Worm (Caenorhabditis elegans) whole organism, late embryonic: ENCODE measurements around the gene lgmn-1.

Source experiments
- F13H6.1 ChIP-seq: sonication (generic microtip); optimal IDR thresholded peaks from 2 replicates; lab custom pipeline; 2016; ENCODE audit warnings: missing genetic modification characterization, missing compliant biosample characterization
- K02D7.2 ChIP-seq: sonication (generic microtip); optimal IDR thresholded peaks from 2 replicates; lab custom pipeline; 2017; ENCODE audit warnings: mild to moderate bottlenecking, missing genetic modification characterization, missing compliant biosample characterization
- K09A11.1 ChIP-seq: sonication (generic microtip); optimal IDR thresholded peaks from 2 replicates; lab custom pipeline; 2017; ENCODE audit warnings: antibody characterized with exemption, mild to moderate bottlenecking, missing genetic modification characterization, missing compliant biosample characterization; ENCODE audit not compliant: insufficient read depth
- Y22D7AL.16 ChIP-seq: sonication (generic microtip); optimal IDR thresholded peaks from 2 replicates; lab custom pipeline; 2016; ENCODE audit warnings: missing genetic modification characterization, missing compliant biosample characterization
- ahr-1 ChIP-seq: sonication (generic microtip); optimal IDR thresholded peaks from 2 replicates; lab custom pipeline; 2016; ENCODE audit warnings: missing genetic modification characterization, missing compliant biosample characterization
- ama-1 ChIP-seq: fragments of 150-350 bp; optimal IDR thresholded peaks from 2 replicates; lab custom pipeline; 2014
- ceh-18 ChIP-seq: sonication (generic microtip); optimal IDR thresholded peaks from 2 replicates; lab custom pipeline; 2016; ENCODE audit warnings: missing genetic modification characterization, missing compliant biosample characterization
- ceh-19 ChIP-seq: fragments of 200-800 bp; sonication (Bioruptor generic); optimal IDR thresholded peaks from 2 replicates; lab custom pipeline; 2018; ENCODE audit warnings: mild to moderate bottlenecking, missing genetic modification characterization, missing compliant biosample characterization
- ceh-2 ChIP-seq: sonication (generic microtip); optimal IDR thresholded peaks from 2 replicates; lab custom pipeline; 2016; ENCODE audit warnings: missing genotype, missing genetic modification characterization, missing compliant biosample characterization
- ceh-24 ChIP-seq: sonication (generic microtip); optimal IDR thresholded peaks from 2 replicates; lab custom pipeline; 2016; ENCODE audit warnings: mild to moderate bottlenecking, missing genetic modification characterization, missing compliant biosample characterization
- ceh-30 ChIP-seq: fragments of 150-350 bp; optimal IDR thresholded peaks from 2 replicates; lab custom pipeline; 2014; ENCODE audit warnings: missing biosample characterization, missing genetic modification characterization
- ceh-45 ChIP-seq: fragments of 200-800 bp; sonication (Bioruptor generic); IDR thresholded peaks from 2 replicates; pipeline ENCODE4 v1.3.6; 2022; ENCODE audit warnings: missing genetic modification reagents, missing genetic modification characterization, missing compliant biosample characterization
- ceh-48 ChIP-seq: sonication (generic microtip); optimal IDR thresholded peaks from 2 replicates; lab custom pipeline; 2016; ENCODE audit warnings: missing genetic modification characterization, inconsistent platforms, missing compliant biosample characterization
- ceh-6 ChIP-seq: fragments of 200-800 bp; sonication (Bioruptor generic); optimal IDR thresholded peaks from 2 replicates; lab custom pipeline; 2018; ENCODE audit warnings: mild to moderate bottlenecking, missing genetic modification characterization, missing compliant biosample characterization
- ceh-9 ChIP-seq: sonication (generic microtip); optimal IDR thresholded peaks from 2 replicates; lab custom pipeline; 2016; ENCODE audit warnings: mild to moderate bottlenecking, missing genetic modification characterization, inconsistent platforms, missing compliant biosample characterization
- che-1 ChIP-seq: sonication (generic microtip); optimal IDR thresholded peaks from 2 replicates; lab custom pipeline; 2016; ENCODE audit warnings: mild to moderate bottlenecking, missing genetic modification characterization, missing compliant biosample characterization
- dmd-4 ChIP-seq: sonication (generic microtip); optimal IDR thresholded peaks from 2 replicates; lab custom pipeline; 2016; ENCODE audit warnings: borderline replicate concordance, missing genetic modification characterization, missing compliant biosample characterization
- fax-1 ChIP-seq: sonication (generic microtip); optimal IDR thresholded peaks from 2 replicates; lab custom pipeline; 2016; ENCODE audit warnings: missing genotype, missing genetic modification characterization, missing compliant biosample characterization
- fkh-6 ChIP-seq: sonication (generic microtip); optimal IDR thresholded peaks from 2 replicates; lab custom pipeline; 2016; ENCODE audit warnings: missing genetic modification characterization, missing compliant biosample characterization
- gmeb-2 ChIP-seq: sonication (generic microtip); optimal IDR thresholded peaks from 2 replicates; lab custom pipeline; 2016; ENCODE audit warnings: missing genetic modification characterization, inconsistent platforms, missing compliant biosample characterization
- hlh-13 ChIP-seq: fragments of 200-800 bp; sonication (Bioruptor generic); optimal IDR thresholded peaks from 2 replicates; lab custom pipeline; 2018; ENCODE audit warnings: mild to moderate bottlenecking, missing genetic modification characterization, missing compliant biosample characterization
- hlh-6 ChIP-seq: sonication (generic microtip); optimal IDR thresholded peaks from 2 replicates; lab custom pipeline; 2016; ENCODE audit warnings: missing genotype, missing genetic modification characterization, missing compliant biosample characterization
- hlh-8 ChIP-seq: sonication (generic microtip); optimal IDR thresholded peaks from 2 replicates; lab custom pipeline; 2016; ENCODE audit warnings: missing genotype, missing genetic modification characterization, missing compliant biosample characterization
- lin-11 ChIP-seq: fragments of 200-800 bp; sonication (Bioruptor generic); optimal IDR thresholded peaks from 2 replicates; lab custom pipeline; 2018; ENCODE audit warnings: mild to moderate bottlenecking, missing genetic modification characterization, missing compliant biosample characterization
- madf-2 ChIP-seq: sonication (generic microtip); optimal IDR thresholded peaks from 2 replicates; lab custom pipeline; 2017; ENCODE audit warnings: missing genetic modification characterization, missing compliant biosample characterization
- nfya-1 ChIP-seq: sonication (generic microtip); optimal IDR thresholded peaks from 2 replicates; lab custom pipeline; 2017; ENCODE audit warnings: missing genetic modification characterization, mild to moderate bottlenecking, missing compliant biosample characterization, antibody characterized with exemption, moderate library complexity
- npax-4 ChIP-seq: sonication (generic microtip); optimal IDR thresholded peaks from 2 replicates; lab custom pipeline; 2016; ENCODE audit warnings: missing genetic modification characterization, missing compliant biosample characterization
- ref-2 ChIP-seq: sonication (generic microtip); optimal IDR thresholded peaks from 2 replicates; lab custom pipeline; 2016; ENCODE audit warnings: missing genetic modification characterization, missing compliant biosample characterization
- sox-2 ChIP-seq: fragments of 200-800 bp; sonication (Bioruptor generic); IDR thresholded peaks from 2 replicates; pipeline ENCODE4 v1.3.6; 2022; ENCODE audit warnings: missing genetic modification reagents, missing genetic modification characterization, missing compliant biosample characterization
- syd-9 ChIP-seq: sonication (generic microtip); optimal IDR thresholded peaks from 2 replicates; lab custom pipeline; 2016; ENCODE audit warnings: mild to moderate bottlenecking, missing genetic modification characterization, moderate library complexity, missing compliant biosample characterization
- tbx-2 ChIP-seq: sonication (generic microtip); optimal IDR thresholded peaks from 2 replicates; lab custom pipeline; 2016; ENCODE audit warnings: missing genetic modification characterization, missing compliant biosample characterization
- ttx-3 ChIP-seq: sonication (generic microtip); optimal IDR thresholded peaks from 2 replicates; lab custom pipeline; 2016; ENCODE audit warnings: missing genetic modification reagents, missing genetic modification characterization, missing compliant biosample characterization
- unc-3 ChIP-seq, 2 experiments: fragments of 200-800 bp in 1 of 2; sonication (Bioruptor generic) in 1 of 2; sonication (generic microtip) in 1 of 2; conservative IDR thresholded peaks in 1 of 2; optimal IDR thresholded peaks in 1 of 2; 2 replicates each; pipeline versions ENCODE4 v1.3.6 to Lab custom; 2016 to 2022; ENCODE audit warnings: missing compliant biosample characterization in 2 of 2, missing genetic modification characterization in 2 of 2, missing genetic modification reagents in 1 of 2
- unc-42 ChIP-seq: sonication (generic microtip); optimal IDR thresholded peaks from 2 replicates; lab custom pipeline; 2016; ENCODE audit warnings: missing genotype, missing genetic modification characterization, missing compliant biosample characterization
- unc-86 ChIP-seq: sonication (generic microtip); optimal IDR thresholded peaks from 2 replicates; lab custom pipeline; 2016; ENCODE audit warnings: missing genetic modification characterization, missing compliant biosample characterization
- zip-5 ChIP-seq: sonication (generic microtip); optimal IDR thresholded peaks from 2 replicates; lab custom pipeline; 2016; ENCODE audit warnings: missing genetic modification characterization, missing compliant biosample characterization
- ztf-16 ChIP-seq: sonication (generic microtip); optimal IDR thresholded peaks from 2 replicates; lab custom pipeline; 2017; ENCODE audit warnings: missing genetic modification characterization, missing compliant biosample characterization

The lgmn-1 gene

DNA sequence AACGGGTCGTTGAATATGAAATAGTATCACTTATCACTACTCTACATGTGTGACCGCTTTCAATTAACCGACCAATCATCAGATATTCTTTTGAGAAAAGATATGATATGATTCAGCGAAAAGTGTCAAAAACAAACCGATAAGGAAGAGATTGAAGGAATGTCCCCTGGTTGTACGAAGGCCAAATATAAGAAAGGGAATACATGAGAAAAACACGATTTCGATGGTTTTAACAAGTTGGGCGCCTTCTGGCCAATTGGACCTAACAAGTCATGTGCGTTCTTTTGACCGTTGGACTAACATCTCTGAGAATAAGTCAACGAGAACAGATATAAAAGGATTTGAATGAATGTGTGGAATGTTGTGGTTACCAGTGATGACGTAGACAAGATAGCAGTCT is 43.0 kb downstream of the lgmn-1 start:
- TF ChIP-seq ceh-30 (tag; lab: Kevin White, UChicago): no peak
- no peak for TF ChIP-seq ama-1
- TF ChIP-seq K09A11.1 (tag; lab: Kevin White, UChicago): no peak
- no peak for TF ChIP-seq ztf-16 (tag; lab: Kevin White, UChicago)
- TF ChIP-seq hlh-13: no peak
- TF ChIP-seq ahr-1: no peak
- no peak for TF ChIP-seq ceh-2
- TF ChIP-seq zip-5 (tag; lab: Kevin White, UChicago): no peak
- TF ChIP-seq fax-1 (tag; lab: Kevin White, UChicago): no peak
- TF ChIP-seq hlh-6 (tag; lab: Kevin White, UChicago): no peak
- no peak for TF ChIP-seq hlh-8 (tag; lab: Kevin White, UChicago)
- TF ChIP-seq Y22D7AL.16 (tag; lab: Kevin White, UChicago): no peak
- TF ChIP-seq ref-2 (tag; lab: Kevin White, UChicago): no peak
- TF ChIP-seq dmd-4 (tag; lab: Kevin White, UChicago): no peak
- TF ChIP-seq unc-42 (tag; lab: Kevin White, UChicago): no peak
- no peak for TF ChIP-seq che-1 (tag; lab: Kevin White, UChicago)
- TF ChIP-seq unc-3 (GFP tag; conservative IDR thresholded peaks at IDR 0.05; lab: Robert Waterston, UW): no peak
- TF ChIP-seq unc-3 (tag; optimal IDR thresholded peaks at IDR 0.05; lab: Kevin White, UChicago): no peak
- no peak for TF ChIP-seq ceh-9 (tag; lab: Kevin White, UChicago)
- no peak for TF ChIP-seq ceh-45 (GFP tag; lab: Robert Waterston, UW)

DNA sequence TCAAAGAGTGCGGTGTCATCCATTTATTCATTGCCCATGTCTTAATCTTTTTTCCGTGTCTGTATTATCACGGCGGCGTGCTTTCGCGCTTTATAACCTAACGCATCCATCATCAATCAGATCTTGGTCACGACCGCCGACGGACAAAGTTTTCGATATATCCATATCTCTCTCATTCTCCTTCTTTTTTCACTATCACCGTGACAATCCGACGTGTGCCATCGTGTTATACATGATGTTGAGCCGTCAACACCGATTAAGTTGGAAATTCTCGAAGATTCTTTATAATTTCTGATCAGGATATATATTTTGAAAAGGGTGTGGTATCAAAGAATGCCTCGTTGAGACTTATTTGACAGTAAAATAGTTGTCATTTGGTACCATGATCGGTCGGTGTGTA is 44.0 kb downstream of the lgmn-1 start:
- TF ChIP-seq ceh-6 (GFP tag; lab: Kevin White, UChicago) (no peak), tbx-2 (tag; lab: Kevin White, UChicago) (no peak), ztf-16 (tag; lab: Kevin White, UChicago) (no peak), lin-11 (tag; lab: Kevin White, UChicago) (no peak), syd-9 (tag; lab: Kevin White, UChicago) (no peak), hlh-6 (tag; lab: Kevin White, UChicago) (no peak), ceh-48 (tag; lab: Kevin White, UChicago) (no peak), ttx-3 (no peak), gmeb-2 (no peak)
- TF ChIP-seq, all 69 proteins: peak for 0

- TF ChIP-seq madf-2 (tag; lab: Kevin White, UChicago) (no peak), hlh-6 (tag; lab: Kevin White, UChicago) (no peak), F13H6.1 (tag; lab: Kevin White, UChicago) (no peak), npax-4 (tag; lab: Kevin White, UChicago) (no peak), dmd-4 (tag; lab: Kevin White, UChicago) (no peak), sox-2 (GFP tag; lab: Robert Waterston, UW) (no peak), fax-1 (tag; lab: Kevin White, UChicago) (no peak), ceh-24 (tag; lab: Kevin White, UChicago) (no peak), ceh-48 (tag; lab: Kevin White, UChicago) (no peak), nfya-1 (tag; lab: Kevin White, UChicago) (no peak), ceh-19 (GFP tag; lab: Kevin White, UChicago) (no peak), unc-42 (tag; lab: Kevin White, UChicago) (no peak), fkh-6 (no peak), K02D7.2 (tag; lab: Kevin White, UChicago) (no peak), unc-86 (no peak), hlh-13 (no peak)
Measured at ce11 chrV:12560328-12560782, 47.5 kb downstream of the lgmn-1 start, which contains the start of gene sel-1. Gene sel-1 (plus strand): TSS chrV:12560732.

DNA sequence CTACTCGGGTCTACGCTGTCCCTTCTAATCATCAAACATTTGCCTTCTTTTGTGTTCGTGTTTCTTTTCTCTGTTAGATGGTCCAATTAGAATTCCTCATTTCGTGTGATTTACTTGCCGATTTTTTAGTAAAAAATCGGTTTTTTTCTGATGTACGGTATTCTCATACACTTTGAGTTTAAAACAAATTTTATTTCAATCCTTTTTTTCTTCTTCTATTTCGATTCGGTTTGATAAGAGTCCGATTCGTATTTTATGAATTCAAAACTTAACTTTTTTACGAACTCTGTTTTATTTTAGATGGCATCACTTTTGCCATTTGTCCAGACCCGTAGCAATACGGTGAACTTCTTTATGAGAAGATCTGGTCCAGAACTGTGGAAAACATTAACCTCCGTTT is 50.3 kb downstream of the lgmn-1 start, which contains the start of gene mrps-5:
mrps-5 (plus strand) TSS at position 301 of the 400 bp plus-strand sequence.
- TF ChIP-seq ceh-9 (tag; lab: Kevin White, UChicago) (no peak), K09A11.1 (tag; lab: Kevin White, UChicago) (no peak), ceh-18 (tag; lab: Kevin White, UChicago) (no peak)
